Fruit fly (Drosophila melanogaster) whole organism, embryonic: ENCODE data around the gene Xport-B.
A peak's percentile ranks its signal among the peaks of the same experiment; 100 is the strongest.

Experiments
- Asciz ChIP-seq: fragments of 200-800 bp; sonication (Bioruptor generic); optimal IDR thresholded peaks from 2 replicates; lab custom pipeline; 2017; ENCODE audit warnings: missing biosample characterization, mild to moderate bottlenecking, missing genetic modification characterization, missing genetic modification reagents
- Atf-2 ChIP-seq: fragments of 200-800 bp; sonication (Bioruptor generic); optimal IDR thresholded peaks from 2 replicates; lab custom pipeline; 2016; ENCODE audit warnings: missing biosample characterization, missing genetic modification characterization
- Atf6 ChIP-seq: fragments of 200-800 bp; sonication (Bioruptor generic); IDR thresholded peaks from 2 replicates; pipeline ENCODE4 v1.3.6; 2022; ENCODE audit warnings: missing biosample characterization, missing genetic modification characterization
- Bgb ChIP-seq: fragments of 200-800 bp; sonication (Bioruptor generic); IDR thresholded peaks from 2 replicates; pipeline ENCODE4 v1.3.6; 2022; ENCODE audit warnings: missing biosample characterization, missing genetic modification characterization; ENCODE audit not compliant: partially characterized antibody
- Bteb2 ChIP-seq: fragments of 200-800 bp; sonication (Bioruptor generic); optimal IDR thresholded peaks from 2 replicates; lab custom pipeline; 2016; ENCODE audit warnings: missing biosample characterization, missing genetic modification characterization
- CG10209 ChIP-seq: fragments of 200-800 bp; sonication (Bioruptor generic); optimal IDR thresholded peaks from 3 replicates; lab custom pipeline; 2017; ENCODE audit warnings: missing biosample characterization, mild to moderate bottlenecking, missing genetic modification characterization, missing genetic modification reagents
- CG10565 ChIP-seq: fragments of 200-800 bp; sonication (Bioruptor generic); optimal IDR thresholded peaks from 3 replicates; lab custom pipeline; 2016; ENCODE audit warnings: missing biosample characterization, mild to moderate bottlenecking, missing genetic modification characterization
- CG11247 ChIP-seq: fragments of 200-800 bp; sonication (Bioruptor generic); IDR thresholded peaks from 2 replicates; pipeline ENCODE4 v1.3.6; 2022; ENCODE audit warnings: missing biosample characterization, missing genetic modification characterization
- CG11723 ChIP-seq: fragments of 200-800 bp; sonication (Bioruptor generic); optimal IDR thresholded peaks from 2 replicates; lab custom pipeline; 2017; ENCODE audit warnings: missing biosample characterization, mild to moderate bottlenecking, missing genetic modification characterization
- CG13296 ChIP-seq: fragments of 200-800 bp; sonication (Bioruptor generic); optimal IDR thresholded peaks from 3 replicates; lab custom pipeline; 2018; ENCODE audit warnings: missing biosample characterization, mild to moderate bottlenecking, missing genetic modification characterization
- CG13424 ChIP-seq: fragments of 200-800 bp; sonication (Bioruptor generic); optimal IDR thresholded peaks from 2 replicates; lab custom pipeline; 2019; ENCODE audit warnings: missing biosample characterization, mild to moderate bottlenecking, missing genetic modification characterization, moderate library complexity
- CG17328 ChIP-seq: fragments of 200-800 bp; sonication (Bioruptor generic); IDR thresholded peaks from 2 replicates; pipeline ENCODE4 v1.3.6; 2022; ENCODE audit warnings: missing biosample characterization, missing genetic modification characterization
- CG17385 ChIP-seq: fragments of 200-800 bp; sonication (Bioruptor generic); optimal IDR thresholded peaks from 3 replicates; lab custom pipeline; 2018; ENCODE audit warnings: missing biosample characterization, mild to moderate bottlenecking, missing genetic modification characterization
- CG1792 ChIP-seq: fragments of 200-800 bp; sonication (Bioruptor generic); optimal IDR thresholded peaks from 2 replicates; lab custom pipeline; 2016; ENCODE audit warnings: missing biosample characterization, missing genetic modification characterization
- CG18011 ChIP-seq: fragments of 200-800 bp; sonication (Bioruptor generic); optimal IDR thresholded peaks from 2 replicates; lab custom pipeline; 2017; ENCODE audit warnings: missing biosample characterization, missing genetic modification characterization, mild to moderate bottlenecking, moderate library complexity, missing genotype
- CG2116 ChIP-seq: fragments of 200-800 bp; sonication (Bioruptor generic); optimal IDR thresholded peaks from 3 replicates; lab custom pipeline; 2018; ENCODE audit warnings: missing biosample characterization, mild to moderate bottlenecking, missing genetic modification characterization
- CG3726 ChIP-seq: fragments of 200-800 bp; sonication (Bioruptor generic); IDR thresholded peaks from 3 replicates; pipeline ENCODE4, ENCODE4 v1.3.6; 2022; ENCODE audit warnings: missing biosample characterization, missing genetic modification characterization
- CG7987 ChIP-seq: fragments of 200-800 bp; sonication (Bioruptor generic); optimal IDR thresholded peaks from 2 replicates; lab custom pipeline; 2018; ENCODE audit warnings: missing biosample characterization, mild to moderate bottlenecking, missing genetic modification characterization, moderate library complexity
- CG8388 ChIP-seq: fragments of 200-800 bp; sonication (Bioruptor generic); optimal IDR thresholded peaks from 2 replicates; lab custom pipeline; 2019; ENCODE audit warnings: missing biosample characterization, mild to moderate bottlenecking, missing genetic modification characterization, moderate library complexity
- Dip3 ChIP-seq: fragments of 200-800 bp; sonication (Bioruptor generic); optimal IDR thresholded peaks from 3 replicates; lab custom pipeline; 2016; ENCODE audit warnings: missing biosample characterization, missing genetic modification characterization
- Doc2 ChIP-seq: fragments of 200-800 bp; sonication (Bioruptor generic); IDR thresholded peaks from 2 replicates; pipeline ENCODE4 v1.3.6; 2022; ENCODE audit warnings: missing biosample characterization, missing genetic modification characterization
- E2f1 ChIP-seq: fragments of 200-800 bp; sonication (Bioruptor generic); IDR thresholded peaks from 2 replicates; pipeline ENCODE4 v1.3.6; 2022; ENCODE audit warnings: missing biosample characterization, missing genetic modification characterization
- Gsc ChIP-seq: fragments of 200-800 bp; sonication (Bioruptor generic); IDR thresholded peaks from 2 replicates; pipeline ENCODE4 v1.3.6; 2022; ENCODE audit warnings: missing biosample characterization, missing genetic modification characterization
- HHEX ChIP-seq: fragments of 200-800 bp; sonication (Bioruptor generic); optimal IDR thresholded peaks from 3 replicates; lab custom pipeline; 2017; ENCODE audit warnings: missing biosample characterization, mild to moderate bottlenecking, missing genetic modification characterization, missing genetic modification reagents
- Hand ChIP-seq: fragments of 200-800 bp; sonication (Bioruptor generic); optimal IDR thresholded peaks from 2 replicates; lab custom pipeline; 2017; ENCODE audit warnings: mild to moderate bottlenecking, missing biosample characterization, missing genetic modification reagents, missing genetic modification characterization
- Hey ChIP-seq: fragments of 200-800 bp; sonication (Bioruptor generic); optimal IDR thresholded peaks from 3 replicates; lab custom pipeline; 2018; ENCODE audit warnings: missing biosample characterization, mild to moderate bottlenecking, missing genetic modification characterization
- Lim3 ChIP-seq: fragments of 200-800 bp; sonication (Bioruptor generic); IDR thresholded peaks from 2 replicates; pipeline ENCODE4 v1.3.6; 2022; ENCODE audit warnings: missing biosample characterization, missing genetic modification characterization
- Mes4 ChIP-seq: fragments of 200-800 bp; sonication (Bioruptor generic); optimal IDR thresholded peaks from 2 replicates; lab custom pipeline; 2016; ENCODE audit warnings: missing biosample characterization, missing genetic modification characterization
- NK7.1 ChIP-seq: fragments of 200-800 bp; sonication (Bioruptor generic); optimal IDR thresholded peaks from 3 replicates; lab custom pipeline; 2016; ENCODE audit warnings: missing biosample characterization, missing genetic modification characterization
- PHDP ChIP-seq: fragments of 200-800 bp; sonication (Bioruptor generic); optimal IDR thresholded peaks from 3 replicates; lab custom pipeline; 2018; ENCODE audit warnings: missing biosample characterization, mild to moderate bottlenecking, missing genetic modification characterization, moderate library complexity
- Trl ChIP-seq, 3 experiments: fragments of >200 bp in 2 of 3; fragments of 200-800 bp in 1 of 3; sonication (Bioruptor generic) in 1 of 3; optimal IDR thresholded peaks; 2 replicates in 1 of 3; 3 replicates in 2 of 3; lab custom pipeline; 2016 to 2017; ENCODE audit warnings: missing biosample characterization in 1 of 3, missing genetic modification characterization in 1 of 3
- Xrp1 ChIP-seq: fragments of 200-800 bp; sonication (Bioruptor generic); IDR thresholded peaks from 2 replicates; pipeline ENCODE4 v1.3.6; 2022; ENCODE audit warnings: missing biosample characterization, missing genetic modification characterization
- cato ChIP-seq: fragments of 200-800 bp; sonication (Bioruptor generic); optimal IDR thresholded peaks from 2 replicates; lab custom pipeline; 2016; ENCODE audit warnings: missing biosample characterization, missing genetic modification characterization, borderline replicate concordance
- caup ChIP-seq: fragments of 200-800 bp; sonication (Bioruptor generic); optimal IDR thresholded peaks from 3 replicates; lab custom pipeline; 2017; ENCODE audit warnings: missing biosample characterization, mild to moderate bottlenecking, missing genetic modification characterization, moderate library complexity; ENCODE audit not compliant: severe bottlenecking
- danr ChIP-seq: fragments of 200-800 bp; sonication (Bioruptor generic); IDR thresholded peaks from 2 replicates; pipeline ENCODE4 v1.3.6; 2022; ENCODE audit warnings: missing biosample characterization, missing genetic modification characterization
- en ChIP-seq: fragments of 200-800 bp; sonication (Bioruptor generic); optimal IDR thresholded peaks from 2 replicates; lab custom pipeline; 2016; ENCODE audit warnings: missing biosample characterization, missing genetic modification characterization
- esg ChIP-seq: fragments of 200-800 bp; sonication (Bioruptor generic); conservative IDR thresholded peaks from 2 replicates; pipeline ENCODE4 v1.3.6; 2022; ENCODE audit warnings: missing biosample characterization, missing genetic modification characterization
- gcm2 ChIP-seq: fragments of 200-800 bp; sonication (Bioruptor generic); optimal IDR thresholded peaks from 2 replicates; lab custom pipeline; 2016; ENCODE audit warnings: missing biosample characterization, missing genetic modification characterization
- grau ChIP-seq: fragments of 200-800 bp; optimal IDR thresholded peaks from 3 replicates; lab custom pipeline; 2019; ENCODE audit warnings: missing biosample characterization, mild to moderate bottlenecking, missing genetic modification characterization, moderate library complexity
- gsb ChIP-seq: fragments of 200-800 bp; sonication (Bioruptor generic); IDR thresholded peaks from 2 replicates; pipeline ENCODE4 v1.3.6; 2022; ENCODE audit warnings: missing biosample characterization, missing genetic modification characterization
- ham ChIP-seq: fragments of 200-800 bp; sonication (Bioruptor generic); IDR thresholded peaks from 2 replicates; pipeline ENCODE4 v1.3.6; 2022; ENCODE audit warnings: missing biosample characterization, missing genetic modification characterization
- hkb ChIP-seq, 2 experiments: fragments of 200-800 bp in 1 of 2; fragments of >200 bp in 1 of 2; sonication (Bioruptor generic) in 1 of 2; IDR thresholded peaks in 1 of 2; optimal IDR thresholded peaks in 1 of 2; 2 replicates each; pipeline versions ENCODE4 v1.3.6 to Lab custom; 2017 to 2022; ENCODE audit warnings: missing biosample characterization in 1 of 2, missing genetic modification characterization in 1 of 2
- jing ChIP-seq: fragments of 200-800 bp; sonication (Bioruptor generic); optimal IDR thresholded peaks from 2 replicates; lab custom pipeline; 2018; ENCODE audit warnings: missing biosample characterization, mild to moderate bottlenecking, missing genetic modification characterization
- lola ChIP-seq, 3 experiments: fragments of >200 bp in 2 of 3; fragments of 200-800 bp in 1 of 3; sonication (Bioruptor generic) in 1 of 3; optimal IDR thresholded peaks; 2 replicates each; lab custom pipeline; 2017 to 2019; ENCODE audit warnings: missing biosample characterization in 3 of 3, missing genetic modification characterization in 3 of 3, mild to moderate bottlenecking in 1 of 3, moderate library complexity in 1 of 3
- lov ChIP-seq, 2 experiments: fragments of 200-800 bp in 1 of 2; fragments of >200 bp in 1 of 2; sonication (Bioruptor generic) in 1 of 2; IDR thresholded peaks in 1 of 2; optimal IDR thresholded peaks in 1 of 2; 2 replicates in 1 of 2; 3 replicates in 1 of 2; pipeline versions ENCODE4 v1.3.6 to Lab custom; 2017 to 2022; ENCODE audit warnings: missing biosample characterization in 1 of 2, missing genetic modification characterization in 1 of 2
- mam ChIP-seq: fragments of 200-800 bp; sonication (Bioruptor generic); optimal IDR thresholded peaks from 3 replicates; lab custom pipeline; 2016; ENCODE audit warnings: missing biosample characterization, missing genetic modification characterization
- phol ChIP-seq: fragments of 200-800 bp; sonication (Bioruptor generic); optimal IDR thresholded peaks from 3 replicates; lab custom pipeline; 2018; ENCODE audit warnings: missing biosample characterization, mild to moderate bottlenecking, missing genetic modification characterization, moderate library complexity
- sens-2 ChIP-seq: fragments of 200-800 bp; sonication (Bioruptor generic); IDR thresholded peaks from 2 replicates; pipeline ENCODE4 v1.3.6; 2022; ENCODE audit warnings: missing biosample characterization, missing genetic modification characterization
- sob ChIP-seq: fragments of 200-800 bp; sonication (Bioruptor generic); IDR thresholded peaks from 2 replicates; pipeline ENCODE4 v1.3.6; 2022; ENCODE audit warnings: missing biosample characterization, missing genetic modification characterization

The Xport-B gene

dm6 chr3R:19877427-19878076, 37.7 kb downstream of the Xport-B start, which contains the start of the genes CG17186 and Arc42 (continued):
- TF ChIP-seq PHDP = peak; percentile 6
- TF ChIP-seq Mes4 (GFP tag; lab: Kevin White, UChicago) = no peak
- TF ChIP-seq NK7.1 (GFP tag; lab: Kevin White, UChicago) = no peak
- no peak for TF ChIP-seq Doc2 (GFP tag; lab: Robert Waterston, UW)
- no peak for TF ChIP-seq CG13296
- no peak for TF ChIP-seq CG3726 (GFP tag; lab: Robert Waterston, UW)
- no peak for TF ChIP-seq CG1792
- no peak for TF ChIP-seq CG17385 (GFP tag; lab: Kevin White, UChicago)
- no peak for TF ChIP-seq E2f1 (GFP tag; lab: Robert Waterston, UW)
- TF ChIP-seq lola (GFP tag; optimal IDR thresholded peaks at IDR 0.05; lab: Kevin White, UChicago) = peak in 1 of 3 experiments; percentile 21
- no peak for TF ChIP-seq CG11247 (GFP tag; lab: Robert Waterston, UW)
- no peak for TF ChIP-seq CG17328
- TF ChIP-seq gsb (GFP tag; lab: Robert Waterston, UW) = no peak
- TF ChIP-seq Asciz = no peak
- no peak for TF ChIP-seq ham
- peak; percentile 11 for TF ChIP-seq Dip3 (GFP tag; lab: Kevin White, UChicago)
- no peak for TF ChIP-seq sens-2 (GFP tag; lab: Robert Waterston, UW)
- TF ChIP-seq Lim3 = no peak
- peak; percentile 3 for TF ChIP-seq cato
- TF ChIP-seq sob (GFP tag; lab: Robert Waterston, UW) = no peak
- TF ChIP-seq caup (GFP tag; lab: Kevin White, UChicago) = no peak
- TF ChIP-seq CG11723 (GFP tag; lab: Kevin White, UChicago) = no peak
- no peak for TF ChIP-seq esg (GFP tag; lab: Robert Waterston, UW)
- TF ChIP-seq Bgb = no peak
- TF ChIP-seq Hand (GFP tag; lab: Kevin White, UChicago) = no peak
- TF ChIP-seq CG8388 (GFP tag; lab: Kevin White, UChicago) = peak; percentile 19
- no peak for TF ChIP-seq CG10209 (GFP tag; lab: Kevin White, UChicago)
- TF ChIP-seq lov (optimal IDR thresholded peaks at IDR 0.05; lab: Kevin White, UChicago) = no peak
- TF ChIP-seq lov (GFP tag; IDR thresholded peaks at IDR 0.05; lab: Robert Waterston, UW) = no peak
- TF ChIP-seq CG2116 (GFP tag; lab: Kevin White, UChicago) = peak; percentile 54
- TF ChIP-seq en = no peak
- TF ChIP-seq Hey (tag; lab: Kevin White, UChicago) = no peak
- TF ChIP-seq Gsc (GFP tag; lab: Robert Waterston, UW) = no peak
- no peak for TF ChIP-seq CG18011 (GFP tag; lab: Kevin White, UChicago)
- no peak for TF ChIP-seq mam
- TF ChIP-seq Bteb2 = peak; percentile 4
- TF ChIP-seq Atf-2 (GFP tag; lab: Kevin White, UChicago) = no peak
- peak; percentile 19 for TF ChIP-seq grau (tag; lab: Kevin White, UChicago)
- TF ChIP-seq CG13424 (tag; lab: Kevin White, UChicago) = peak; percentile 43
- TF ChIP-seq phol (tag; lab: Kevin White, UChicago) = peak; percentile 64
- no peak for TF ChIP-seq Atf6
- no peak for TF ChIP-seq CG7987 (GFP tag; lab: Kevin White, UChicago)
- TF ChIP-seq gcm2 = no peak
- TF ChIP-seq HHEX = no peak
- TF ChIP-seq Xrp1 (GFP tag; lab: Robert Waterston, UW) = no peak
- TF ChIP-seq jing (GFP tag; lab: Kevin White, UChicago) = no peak
- TF ChIP-seq danr (GFP tag; lab: Robert Waterston, UW) = no peak
- no peak for TF ChIP-seq Trl (optimal IDR thresholded peaks at IDR 0.05; lab: Kevin White, UChicago)
- TF ChIP-seq Trl (GFP tag; optimal IDR thresholded peaks at IDR 0.05; lab: Kevin White, UChicago) = no peak
- TF ChIP-seq CG10565 (GFP tag; lab: Kevin White, UChicago) = no peak
- TF ChIP-seq hkb (optimal IDR thresholded peaks at IDR 0.05; lab: Kevin White, UChicago) = no peak
- no peak for TF ChIP-seq hkb (GFP tag; IDR thresholded peaks at IDR 0.05; lab: Robert Waterston, UW)
